Fruit fly (Drosophila melanogaster) whole organism, embryonic: ENCODE results near the gene CG43307.

Experiments used
- Ada2b ChIP-seq: fragments of 200-800 bp; sonication (Bioruptor generic); IDR thresholded peaks from 2 replicates; pipeline ENCODE4 v1.3.6; 2022; ENCODE audit warnings: missing biosample characterization, missing genetic modification characterization
- Aef1 ChIP-seq: fragments of 200-800 bp; sonication (Bioruptor generic); IDR thresholded peaks from 3 replicates; pipeline ENCODE4 v1.3.6; 2022; ENCODE audit warnings: missing biosample characterization, missing genetic modification characterization
- Bdp1 ChIP-seq: fragments of 200-800 bp; sonication (Bioruptor generic); optimal IDR thresholded peaks from 3 replicates; lab custom pipeline; 2016; ENCODE audit warnings: missing biosample characterization, missing genetic modification characterization
- Blimp-1 ChIP-seq: fragments of 200-800 bp; sonication (Bioruptor generic); optimal IDR thresholded peaks from 3 replicates; lab custom pipeline; 2018; ENCODE audit warnings: missing biosample characterization, missing genetic modification characterization, mild to moderate bottlenecking, moderate library complexity, missing genetic modification reagents
- CG12155 ChIP-seq: fragments of 200-800 bp; sonication (Bioruptor generic); optimal IDR thresholded peaks from 3 replicates; lab custom pipeline; 2016; ENCODE audit warnings: missing biosample characterization, missing genetic modification characterization
- CG12769 ChIP-seq: fragments of 200-800 bp; sonication (Bioruptor generic); optimal IDR thresholded peaks from 2 replicates; lab custom pipeline; 2019; ENCODE audit warnings: missing biosample characterization, mild to moderate bottlenecking, missing genetic modification characterization, moderate library complexity
- CG13123 ChIP-seq: fragments of 200-800 bp; sonication (Bioruptor generic); optimal IDR thresholded peaks from 2 replicates; lab custom pipeline; 2016; ENCODE audit warnings: missing biosample characterization, missing genetic modification characterization
- CG13624 ChIP-seq: fragments of 200-800 bp; sonication (Bioruptor generic); optimal IDR thresholded peaks from 2 replicates; lab custom pipeline; 2016; ENCODE audit warnings: missing biosample characterization, missing genetic modification characterization
- CG16813 ChIP-seq: fragments of 200-800 bp; sonication (Bioruptor generic); IDR thresholded peaks from 3 replicates; pipeline ENCODE4 v1.3.6; 2022; ENCODE audit warnings: missing biosample characterization, missing genetic modification characterization; ENCODE audit not compliant: partially characterized antibody
- CG17361 ChIP-seq: fragments of 200-800 bp; sonication (Bioruptor generic); IDR thresholded peaks from 3 replicates; pipeline ENCODE4 v1.3.6; 2022; ENCODE audit warnings: missing biosample characterization, missing genetic modification characterization
- CG17385 ChIP-seq: fragments of 200-800 bp; sonication (Bioruptor generic); optimal IDR thresholded peaks from 3 replicates; lab custom pipeline; 2018; ENCODE audit warnings: missing biosample characterization, mild to moderate bottlenecking, missing genetic modification characterization
- CG2120 ChIP-seq: fragments of 200-800 bp; sonication (Bioruptor generic); optimal IDR thresholded peaks from 3 replicates; lab custom pipeline; 2016; ENCODE audit warnings: missing biosample characterization, missing genetic modification characterization
- CG31365 ChIP-seq: fragments of 200-800 bp; sonication (Bioruptor generic); optimal IDR thresholded peaks from 2 replicates; lab custom pipeline; 2018; ENCODE audit warnings: missing biosample characterization, mild to moderate bottlenecking, missing genetic modification characterization
- CG33557 ChIP-seq: fragments of 200-800 bp; sonication (Bioruptor generic); optimal IDR thresholded peaks from 2 replicates; lab custom pipeline; 2019; ENCODE audit warnings: missing biosample characterization, mild to moderate bottlenecking, missing genetic modification characterization, moderate library complexity
- CG4360 ChIP-seq: fragments of 200-800 bp; sonication (Bioruptor generic); IDR thresholded peaks from 2 replicates; pipeline ENCODE4 v1.3.6; 2022; ENCODE audit warnings: missing biosample characterization, missing genetic modification characterization
- CG5245 ChIP-seq: fragments of 200-800 bp; sonication (Bioruptor generic); optimal IDR thresholded peaks from 3 replicates; lab custom pipeline; 2016; ENCODE audit warnings: missing biosample characterization, missing genetic modification characterization
- CG6854 ChIP-seq: fragments of 200-800 bp; sonication (Bioruptor generic); optimal IDR thresholded peaks from 3 replicates; lab custom pipeline; 2017; ENCODE audit warnings: missing biosample characterization, mild to moderate bottlenecking, missing genetic modification characterization
- CG7745 ChIP-seq: fragments of 200-800 bp; sonication (Bioruptor generic); optimal IDR thresholded peaks from 2 replicates; lab custom pipeline; 2018; ENCODE audit warnings: missing biosample characterization, mild to moderate bottlenecking, missing genetic modification characterization, moderate library complexity
- CG7786 ChIP-seq: fragments of 200-800 bp; sonication (Bioruptor generic); optimal IDR thresholded peaks from 2 replicates; lab custom pipeline; 2016; ENCODE audit warnings: missing biosample characterization, missing genetic modification characterization
- CG7839 ChIP-seq: fragments of 200-800 bp; sonication (Bioruptor generic); optimal IDR thresholded peaks from 3 replicates; lab custom pipeline; 2018; ENCODE audit warnings: missing biosample characterization, mild to moderate bottlenecking, missing genetic modification characterization, moderate library complexity
- CG9797 ChIP-seq: fragments of 200-800 bp; sonication (Bioruptor generic); optimal IDR thresholded peaks from 3 replicates; lab custom pipeline; 2018; ENCODE audit warnings: missing biosample characterization, mild to moderate bottlenecking, missing genetic modification characterization
- CoRest ChIP-seq: fragments of 200-800 bp; sonication (Bioruptor generic); optimal IDR thresholded peaks from 3 replicates; lab custom pipeline; 2018; ENCODE audit warnings: missing biosample characterization, mild to moderate bottlenecking, missing genetic modification characterization, moderate library complexity
- D19B ChIP-seq: fragments of 200-800 bp; sonication (Bioruptor generic); optimal IDR thresholded peaks from 2 replicates; lab custom pipeline; 2017; ENCODE audit warnings: missing biosample characterization, mild to moderate bottlenecking, missing genetic modification characterization
- Drgx ChIP-seq: fragments of 200-800 bp; sonication (Bioruptor generic); IDR thresholded peaks from 2 replicates; pipeline ENCODE4 v1.3.6; 2022; ENCODE audit warnings: missing biosample characterization, missing genetic modification characterization
- Elba2 ChIP-seq: fragments of 200-800 bp; sonication (Bioruptor generic); optimal IDR thresholded peaks from 3 replicates; lab custom pipeline; 2016; ENCODE audit warnings: missing biosample characterization, missing genetic modification characterization
- Hmr ChIP-seq: fragments of 200-800 bp; sonication (Bioruptor generic); optimal IDR thresholded peaks from 3 replicates; lab custom pipeline; 2017; ENCODE audit warnings: mild to moderate bottlenecking, missing biosample characterization, missing genetic modification reagents, missing genetic modification characterization
- Hr39 ChIP-seq: fragments of >200 bp; optimal IDR thresholded peaks from 2 replicates; lab custom pipeline; 2017
- MBD-R2 ChIP-seq: fragments of 200-800 bp; sonication (Bioruptor generic); IDR thresholded peaks from 2 replicates; pipeline ENCODE4 v1.3.6; 2022; ENCODE audit warnings: missing biosample characterization, missing genetic modification characterization
- Meics ChIP-seq: fragments of 200-800 bp; sonication (Bioruptor generic); optimal IDR thresholded peaks from 2 replicates; lab custom pipeline; 2017; ENCODE audit warnings: missing biosample characterization, mild to moderate bottlenecking, missing genetic modification characterization
- NC2α ChIP-seq: fragments of 200-800 bp; sonication (Bioruptor generic); optimal IDR thresholded peaks from 2 replicates; lab custom pipeline; 2016; ENCODE audit warnings: missing biosample characterization, missing genetic modification characterization
- Scr ChIP-seq: fragments of 200-800 bp; sonication (Bioruptor generic); IDR thresholded peaks from 2 replicates; pipeline ENCODE4 v1.3.6; 2022; ENCODE audit warnings: missing biosample characterization, missing genetic modification characterization; ENCODE audit not compliant: partially characterized antibody
- Sox100B ChIP-seq: fragments of 200-800 bp; sonication (Bioruptor generic); optimal IDR thresholded peaks from 3 replicates; lab custom pipeline; 2018; ENCODE audit warnings: missing biosample characterization, mild to moderate bottlenecking, missing genetic modification characterization
- Ssrp ChIP-seq: fragments of 200-800 bp; sonication (Bioruptor generic); optimal IDR thresholded peaks from 2 replicates; lab custom pipeline; 2018; ENCODE audit warnings: missing biosample characterization, mild to moderate bottlenecking, missing genetic modification characterization, moderate library complexity
- ato ChIP-seq: fragments of 200-800 bp; sonication (Bioruptor generic); IDR thresholded peaks from 2 replicates; pipeline ENCODE4 v1.3.6; 2022; ENCODE audit warnings: missing biosample characterization, missing genetic modification characterization; ENCODE audit not compliant: partially characterized antibody
- br ChIP-seq: fragments of >200 bp; optimal IDR thresholded peaks from 2 replicates; lab custom pipeline; 2017
- btn ChIP-seq: fragments of 200-800 bp; sonication (Bioruptor generic); optimal IDR thresholded peaks from 2 replicates; lab custom pipeline; 2016; ENCODE audit warnings: missing biosample characterization, missing genetic modification characterization
- dati ChIP-seq: fragments of 200-800 bp; sonication (Bioruptor generic); IDR thresholded peaks from 2 replicates; pipeline ENCODE4 v1.3.6; 2022; ENCODE audit warnings: missing biosample characterization, missing genetic modification characterization
- esg ChIP-seq: fragments of 200-800 bp; sonication (Bioruptor generic); conservative IDR thresholded peaks from 2 replicates; pipeline ENCODE4 v1.3.6; 2022; ENCODE audit warnings: missing biosample characterization, missing genetic modification characterization
- gfzf ChIP-seq: fragments of 200-800 bp; sonication (Bioruptor generic); optimal IDR thresholded peaks from 2 replicates; lab custom pipeline; 2016; ENCODE audit warnings: missing biosample characterization, mild to moderate bottlenecking, missing genetic modification characterization, moderate library complexity
- grau ChIP-seq: fragments of 200-800 bp; optimal IDR thresholded peaks from 3 replicates; lab custom pipeline; 2019; ENCODE audit warnings: missing biosample characterization, mild to moderate bottlenecking, missing genetic modification characterization, moderate library complexity
- her ChIP-seq: fragments of 200-800 bp; sonication (Bioruptor generic); optimal IDR thresholded peaks from 2 replicates; lab custom pipeline; 2016; ENCODE audit warnings: missing biosample characterization, missing genetic modification characterization
- insv ChIP-seq, 2 experiments: fragments of 200-800 bp; sonication (Bioruptor generic); optimal IDR thresholded peaks; 3 replicates each; lab custom pipeline; 2016 to 2018; ENCODE audit warnings: missing biosample characterization in 2 of 2, missing genetic modification characterization in 2 of 2
- lmd ChIP-seq: fragments of 200-800 bp; sonication (Bioruptor generic); IDR thresholded peaks from 2 replicates; pipeline ENCODE4 v1.3.6; 2022; ENCODE audit warnings: missing biosample characterization, missing genetic modification characterization
- lov ChIP-seq, 2 experiments: fragments of 200-800 bp in 1 of 2; fragments of >200 bp in 1 of 2; sonication (Bioruptor generic) in 1 of 2; IDR thresholded peaks in 1 of 2; optimal IDR thresholded peaks in 1 of 2; 2 replicates in 1 of 2; 3 replicates in 1 of 2; pipeline versions ENCODE4 v1.3.6 to Lab custom; 2017 to 2022; ENCODE audit warnings: missing biosample characterization in 1 of 2, missing genetic modification characterization in 1 of 2
- mam ChIP-seq: fragments of 200-800 bp; sonication (Bioruptor generic); optimal IDR thresholded peaks from 3 replicates; lab custom pipeline; 2016; ENCODE audit warnings: missing biosample characterization, missing genetic modification characterization
- mld ChIP-seq: fragments of 200-800 bp; sonication (Bioruptor generic); IDR thresholded peaks from 3 replicates; pipeline ENCODE4 v1.3.6; 2022; ENCODE audit warnings: missing biosample characterization, missing genetic modification characterization; ENCODE audit not compliant: partially characterized antibody
- oc ChIP-seq: fragments of 200-800 bp; sonication (Bioruptor generic); optimal IDR thresholded peaks from 2 replicates; lab custom pipeline; 2018; ENCODE audit warnings: missing biosample characterization, mild to moderate bottlenecking, missing genetic modification characterization, moderate library complexity
- sna ChIP-seq: fragments of 200-800 bp; sonication (Bioruptor generic); IDR thresholded peaks from 2 replicates; pipeline ENCODE4 v1.3.6; 2022; ENCODE audit warnings: missing biosample characterization, missing genetic modification characterization; ENCODE audit not compliant: partially characterized antibody
- stwl ChIP-seq: fragments of 200-800 bp; sonication (Bioruptor generic); optimal IDR thresholded peaks from 3 replicates; lab custom pipeline; 2018; ENCODE audit warnings: missing biosample characterization, mild to moderate bottlenecking, missing genetic modification characterization, moderate library complexity
- tap ChIP-seq: fragments of 200-800 bp; optimal IDR thresholded peaks from 3 replicates; lab custom pipeline; 2019; ENCODE audit warnings: missing biosample characterization, mild to moderate bottlenecking, missing genetic modification characterization, moderate library complexity
- unc-4 ChIP-seq: fragments of 200-800 bp; sonication (Bioruptor generic); IDR thresholded peaks from 2 replicates; pipeline ENCODE4 v1.3.6; 2022; ENCODE audit warnings: missing biosample characterization, missing genetic modification characterization; ENCODE audit not compliant: partially characterized antibody

CG43307 gene

DNA sequence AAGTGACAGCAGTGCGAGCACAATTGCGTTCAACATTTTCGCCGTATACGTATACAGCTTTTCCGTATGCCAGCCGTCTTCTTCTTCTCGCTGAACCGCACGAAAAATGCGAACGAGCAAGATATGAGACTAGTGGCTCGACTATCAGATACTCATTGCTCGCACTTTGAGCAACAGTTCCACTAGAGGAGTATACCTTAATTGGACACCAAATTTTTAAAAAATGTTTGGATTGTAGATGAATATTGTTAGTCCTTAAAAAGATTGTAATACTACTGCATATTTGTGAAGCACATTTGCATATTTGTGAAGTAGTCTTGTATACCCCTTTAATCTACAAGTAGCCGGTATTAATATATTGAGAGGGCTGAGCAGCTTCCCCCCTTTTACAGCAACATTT lies 33.2 kb upstream of the CG43307 start (continued):
- TF ChIP-seq insv (GFP tag; optimal IDR thresholded peaks at IDR 0.05; lab: Kevin White, UChicago): no peak
- TF ChIP-seq CG2120 (GFP tag; lab: Kevin White, UChicago): peak; percentile 40
- peak; percentile 44 for TF ChIP-seq Meics (GFP tag; lab: Kevin White, UChicago)
- no peak for TF ChIP-seq CG9797 (GFP tag; lab: Kevin White, UChicago)
- TF ChIP-seq Hr39 (lab: Kevin White, UChicago): no peak
- no peak for TF ChIP-seq oc (tag; lab: Kevin White, UChicago)
- no peak for TF ChIP-seq Bdp1 (GFP tag; lab: Kevin White, UChicago)
- TF ChIP-seq gfzf (GFP tag; lab: Kevin White, UChicago): no peak
- TF ChIP-seq lmd (GFP tag; lab: Robert Waterston, UW): peak; percentile 40; the same call in 1 of the 2 replicates
- peak; percentile 39 for TF ChIP-seq CG17385
- no peak for TF ChIP-seq Ssrp (tag; lab: Kevin White, UChicago)
- TF ChIP-seq CG7745: no peak
- TF ChIP-seq br (lab: Kevin White, UChicago): no peak
- no peak for TF ChIP-seq CG31365
- TF ChIP-seq stwl (tag; lab: Kevin White, UChicago): no peak
- TF ChIP-seq CoRest (tag; lab: Kevin White, UChicago): no peak
- no peak for TF ChIP-seq sna (GFP tag; lab: Robert Waterston, UW)
- peak; percentile 49; the same call in 2 of the 3 replicates for TF ChIP-seq mld (GFP tag; lab: Robert Waterston, UW)
- TF ChIP-seq CG12155 (GFP tag; lab: Kevin White, UChicago): no peak
- no peak for TF ChIP-seq Sox100B (GFP tag; lab: Kevin White, UChicago)
- TF ChIP-seq lov (optimal IDR thresholded peaks at IDR 0.05; lab: Kevin White, UChicago): no peak
- no peak for TF ChIP-seq lov (GFP tag; IDR thresholded peaks at IDR 0.05; lab: Robert Waterston, UW)
- 0 out of 2 replicates have a peak, but pooled peaks have one; percentile 24 for TF ChIP-seq Drgx (GFP tag; lab: Robert Waterston, UW)
- no peak for TF ChIP-seq Aef1 (GFP tag; lab: Robert Waterston, UW)
- no peak for TF ChIP-seq MBD-R2 (GFP tag; lab: Robert Waterston, UW)
- TF ChIP-seq unc-4 (GFP tag; lab: Robert Waterston, UW): no peak
- TF ChIP-seq CG13123 (GFP tag; lab: Kevin White, UChicago): no peak
- TF ChIP-seq D19B (GFP tag; lab: Kevin White, UChicago): peak; percentile 89
- TF ChIP-seq her (GFP tag; lab: Kevin White, UChicago): no peak
- no peak for TF ChIP-seq dati
- peak; percentile 50 for TF ChIP-seq CG7839
- TF ChIP-seq ato (GFP tag; lab: Robert Waterston, UW): 0 out of 2 replicates have a peak, but pooled peaks have one; percentile 39
- no peak for TF ChIP-seq Ada2b (GFP tag; lab: Robert Waterston, UW)
- no peak for TF ChIP-seq CG4360 (GFP tag; lab: Robert Waterston, UW)
- no peak for TF ChIP-seq Blimp-1 (GFP tag; lab: Kevin White, UChicago)
- 0 out of 3 replicates have a peak, but pooled peaks have one; percentile 25 for TF ChIP-seq CG17361 (GFP tag; lab: Robert Waterston, UW)
- no peak for TF ChIP-seq CG5245 (GFP tag; lab: Kevin White, UChicago)
- TF ChIP-seq btn: no peak
- peak; percentile 47 for TF ChIP-seq Scr (GFP tag; lab: Robert Waterston, UW)
- TF ChIP-seq CG33557 (GFP tag; lab: Kevin White, UChicago): no peak
- 0 out of 2 replicates have a peak, but pooled peaks have one; percentile 10 for TF ChIP-seq esg
- TF ChIP-seq CG6854: no peak
- peak; percentile 54 for TF ChIP-seq Hmr (GFP tag; lab: Kevin White, UChicago)
- no peak for TF ChIP-seq Elba2
- peak; percentile 60 for TF ChIP-seq CG16813 (GFP tag; lab: Robert Waterston, UW)
- TF ChIP-seq tap (tag; lab: Kevin White, UChicago): no peak
- TF ChIP-seq mam: peak; percentile 1
- no peak for TF ChIP-seq NC2α (GFP tag; lab: Kevin White, UChicago)
- TF ChIP-seq CG7786: peak; percentile 5
- TF ChIP-seq CG12769 (tag; lab: Kevin White, UChicago): peak; percentile 48
- peak; percentile 40 for TF ChIP-seq grau (tag; lab: Kevin White, UChicago)
- no peak for TF ChIP-seq CG13624 (GFP tag; lab: Kevin White, UChicago)
